Worm (Caenorhabditis elegans) whole organism, midembryonic: Measurements from ENCODE around the gene Y94H6A.7.

Experiments used
- T22C8.4 ChIP-seq: fragments of 200-800 bp; sonication (Bioruptor generic); IDR thresholded peaks from 2 replicates; pipeline ENCODE4 v1.3.6; 2022; ENCODE audit warnings: missing genetic modification characterization, missing compliant biosample characterization
- tab-1 ChIP-seq: fragments of 200-800 bp; sonication (Bioruptor generic); IDR thresholded peaks from 2 replicates; pipeline ENCODE4 v1.3.6; 2022; ENCODE audit warnings: missing genetic modification characterization, missing compliant biosample characterization

DNA sequence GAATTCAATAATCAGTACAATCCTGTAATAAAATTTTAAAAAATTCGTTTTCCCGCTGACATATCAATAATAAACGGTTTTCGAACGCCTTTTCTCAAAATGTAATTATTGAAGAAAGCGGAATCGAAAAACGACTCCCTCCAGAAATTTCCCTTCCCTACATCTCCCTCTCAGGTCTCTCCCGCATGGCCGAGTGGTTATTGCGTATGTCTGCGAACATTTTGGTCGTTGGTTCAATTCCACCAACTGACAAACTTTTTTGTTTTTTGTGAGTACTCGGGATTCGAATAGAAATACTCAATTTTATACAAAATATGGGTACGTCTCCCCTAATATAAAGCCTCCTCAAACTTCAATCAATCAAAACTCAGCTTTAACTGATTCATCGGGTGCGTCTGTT, 23.7 kb upstream of the Y94H6A.7 start:
- TF ChIP-seq tab-1: peak; percentile 98
- peak; percentile 94 for TF ChIP-seq T22C8.4
